Worm (Caenorhabditis elegans) whole organism, young adult: ENCODE measurements around the gene str-125.

ENCODE experiments used
- B0019.2 ChIP-seq: fragments of 200-800 bp; sonication (Bioruptor generic); conservative IDR thresholded peaks from 2 replicates; pipeline ENCODE4 v1.3.6; 2022; ENCODE audit warnings: missing genetic modification reagents, missing genetic modification characterization, missing compliant biosample characterization
- B0336.3 ChIP-seq: fragments of 200-800 bp; sonication (Bioruptor generic); IDR thresholded peaks from 2 replicates; pipeline ENCODE4 v1.3.6; 2022; ENCODE audit warnings: missing genetic modification characterization, missing compliant biosample characterization
- F10E7.11 ChIP-seq: sonication (generic microtip); optimal IDR thresholded peaks from 2 replicates; lab custom pipeline; 2017; ENCODE audit warnings: mild to moderate bottlenecking, missing genetic modification characterization, moderate library complexity, missing compliant biosample characterization
- F22D6.2 ChIP-seq: sonication (generic microtip); optimal IDR thresholded peaks from 2 replicates; lab custom pipeline; 2016; ENCODE audit warnings: mild to moderate bottlenecking, missing genetic modification characterization, missing compliant biosample characterization
- F39B2.1 ChIP-seq: fragments of 200-800 bp; sonication (Bioruptor generic); IDR thresholded peaks from 2 replicates; pipeline ENCODE4 v1.3.6; 2022; ENCODE audit warnings: missing genetic modification reagents, missing genetic modification characterization, missing compliant biosample characterization
- F52B5.7 ChIP-seq: sonication (generic microtip); optimal IDR thresholded peaks from 2 replicates; lab custom pipeline; 2016; ENCODE audit warnings: mild to moderate bottlenecking, missing genetic modification characterization, missing compliant biosample characterization
- K11D2.4 ChIP-seq: fragments of 200-800 bp; sonication (Bioruptor generic); IDR thresholded peaks from 2 replicates; pipeline ENCODE4 v1.3.6; 2022; ENCODE audit warnings: missing genetic modification reagents, missing genetic modification characterization, missing compliant biosample characterization
- ZK185.1 ChIP-seq: sonication (generic microtip); optimal IDR thresholded peaks from 2 replicates; lab custom pipeline; 2016; ENCODE audit warnings: mild to moderate bottlenecking, missing genetic modification characterization, missing compliant biosample characterization; ENCODE audit not compliant: poor library complexity, severe bottlenecking
- aptf-2 ChIP-seq: fragments of 200-800 bp; sonication (Bioruptor generic); conservative IDR thresholded peaks from 2 replicates; pipeline ENCODE4 v1.3.6; 2022; ENCODE audit warnings: missing genetic modification reagents, missing genetic modification characterization, missing compliant biosample characterization
- ceh-100 ChIP-seq: fragments of 200-800 bp; sonication (Bioruptor generic); IDR thresholded peaks from 2 replicates; pipeline ENCODE4 v1.3.6; 2022; ENCODE audit warnings: missing genetic modification reagents, missing genetic modification characterization, missing compliant biosample characterization
- ceh-91 ChIP-seq: fragments of 200-800 bp; sonication (Bioruptor generic); IDR thresholded peaks from 2 replicates; pipeline ENCODE4 v1.3.6; 2022; ENCODE audit warnings: missing genetic modification reagents, missing genetic modification characterization, missing compliant biosample characterization
- efl-1 ChIP-seq: fragments of 150-350 bp; optimal IDR thresholded peaks from 2 replicates; lab custom pipeline; 2014; ENCODE audit warnings: missing biosample characterization, missing genetic modification reagents, missing genetic modification characterization
- egrh-3 ChIP-seq: fragments of 200-800 bp; sonication (Bioruptor generic); IDR thresholded peaks from 2 replicates; pipeline ENCODE4 v1.3.6; 2022; ENCODE audit warnings: missing genetic modification reagents, missing genetic modification characterization, missing compliant biosample characterization
- ekl-4 ChIP-seq: fragments of 200-800 bp; sonication (Bioruptor generic); IDR thresholded peaks from 2 replicates; pipeline ENCODE4 v1.3.6; 2022; ENCODE audit warnings: missing genetic modification reagents, missing genetic modification characterization, missing compliant biosample characterization
- hlh-12 ChIP-seq: sonication (generic microtip); optimal IDR thresholded peaks from 2 replicates; lab custom pipeline; 2016; ENCODE audit warnings: missing genetic modification characterization, missing compliant biosample characterization
- hlh-26 ChIP-seq: fragments of 200-800 bp; sonication (Bioruptor generic); conservative IDR thresholded peaks from 2 replicates; pipeline ENCODE4 v1.3.6; 2022; ENCODE audit warnings: missing genetic modification reagents, missing genetic modification characterization, missing compliant biosample characterization
- hmg-1.2 ChIP-seq: fragments of 200-800 bp; sonication (Bioruptor generic); IDR thresholded peaks from 2 replicates; pipeline ENCODE4 v1.3.6; 2022; ENCODE audit warnings: missing genetic modification reagents, missing genetic modification characterization, missing compliant biosample characterization
- lag-1 ChIP-seq: fragments of 200-800 bp; sonication (Bioruptor generic); IDR thresholded peaks from 2 replicates; pipeline ENCODE4 v1.3.6; 2022; ENCODE audit warnings: missing genetic modification reagents, missing genetic modification characterization, missing compliant biosample characterization
- let-526 ChIP-seq: fragments of 200-800 bp; sonication (Bioruptor generic); IDR thresholded peaks from 2 replicates; pipeline ENCODE4 v1.3.6; 2022; ENCODE audit warnings: missing genetic modification reagents, missing genetic modification characterization, missing compliant biosample characterization
- lin-26 ChIP-seq: fragments of 200-800 bp; sonication (Bioruptor generic); IDR thresholded peaks from 2 replicates; pipeline ENCODE4 v1.3.6; 2022; ENCODE audit warnings: missing genetic modification reagents, missing genetic modification characterization, missing compliant biosample characterization
- lin-40 ChIP-seq: sonication (generic microtip); optimal IDR thresholded peaks from 2 replicates; lab custom pipeline; 2016; ENCODE audit warnings: missing genetic modification characterization, mild to moderate bottlenecking, missing compliant biosample characterization, missing genotype, missing genetic modification reagents
- lsl-1 ChIP-seq: fragments of 200-800 bp; sonication (Bioruptor generic); optimal IDR thresholded peaks from 2 replicates; lab custom pipeline; 2018; ENCODE audit warnings: mild to moderate bottlenecking, missing genetic modification characterization, moderate library complexity, missing compliant biosample characterization
- mcd-1 ChIP-seq: fragments of 200-800 bp; sonication (Bioruptor generic); IDR thresholded peaks from 2 replicates; pipeline ENCODE4 v1.3.6; 2022; ENCODE audit warnings: missing genetic modification reagents, missing genetic modification characterization, missing compliant biosample characterization
- nfya-2 ChIP-seq: fragments of 200-800 bp; sonication (Bioruptor generic); IDR thresholded peaks from 2 replicates; pipeline ENCODE4 v1.3.6; 2022; ENCODE audit warnings: missing genetic modification reagents, missing genetic modification characterization, missing compliant biosample characterization
- nhr-80 ChIP-seq: sonication (generic microtip); optimal IDR thresholded peaks from 2 replicates; lab custom pipeline; 2016; ENCODE audit warnings: missing genetic modification characterization, missing compliant biosample characterization
- nhr-90 ChIP-seq: sonication (generic microtip); optimal IDR thresholded peaks from 2 replicates; lab custom pipeline; 2016; ENCODE audit warnings: missing genotype, mild to moderate bottlenecking, missing genetic modification characterization, missing compliant biosample characterization
- rpc-1 ChIP-seq, 2 experiments: fragments of 150-350 bp in 1 of 2; sonication (generic microtip) in 1 of 2; optimal IDR thresholded peaks; 2 replicates each; lab custom pipeline; 2014 to 2018; ENCODE audit warnings: missing biosample characterization in 1 of 2, missing genetic modification characterization in 1 of 2, missing genetic modification reagents in 1 of 2, missing genotype in 1 of 2
- snpc-4 ChIP-seq, 5 experiments: fragments of 150-350 bp in 1 of 5; sonication (generic microtip) in 4 of 5; optimal IDR thresholded peaks; 2 replicates each; lab custom pipeline; 2014 to 2018; ENCODE audit warnings: missing genetic modification characterization in 5 of 5, missing biosample characterization in 3 of 5, antibody characterized with exemption in 2 of 5, mild to moderate bottlenecking in 2 of 5, missing compliant biosample characterization in 2 of 5, missing genotype in 2 of 5, moderate library complexity in 2 of 5, missing genetic modification reagents in 1 of 5
- tlf-1 ChIP-seq: fragments of 200-800 bp; sonication (Bioruptor generic); optimal IDR thresholded peaks from 2 replicates; lab custom pipeline; 2018; ENCODE audit warnings: mild to moderate bottlenecking, missing genetic modification characterization, missing compliant biosample characterization
- unc-62 ChIP-seq: fragments of 150-350 bp; optimal IDR thresholded peaks from 2 replicates; lab custom pipeline; 2014; ENCODE audit warnings: missing biosample characterization, missing genetic modification reagents, missing genetic modification characterization
- zim-3 ChIP-seq: sonication (generic microtip); optimal IDR thresholded peaks from 2 replicates; lab custom pipeline; 2017; ENCODE audit warnings: mild to moderate bottlenecking, missing genetic modification characterization, moderate library complexity, missing compliant biosample characterization
- ztf-18 ChIP-seq: sonication (generic microtip); optimal IDR thresholded peaks from 2 replicates; lab custom pipeline; 2016; ENCODE audit warnings: missing genotype, mild to moderate bottlenecking, missing genetic modification characterization, missing compliant biosample characterization
- ztf-22 ChIP-seq: fragments of 200-800 bp; sonication (Bioruptor generic); optimal IDR thresholded peaks from 2 replicates; lab custom pipeline; 2018; ENCODE audit warnings: mild to moderate bottlenecking, missing genetic modification characterization, moderate library complexity, missing compliant biosample characterization
- ztf-25 ChIP-seq: fragments of 200-800 bp; sonication (Bioruptor generic); IDR thresholded peaks from 2 replicates; pipeline ENCODE4 v1.3.6; 2022; ENCODE audit warnings: missing genetic modification reagents, missing genetic modification characterization, missing compliant biosample characterization
- ztf-3 ChIP-seq: fragments of 200-800 bp; sonication (Bioruptor generic); optimal IDR thresholded peaks from 2 replicates; lab custom pipeline; 2018; ENCODE audit warnings: mild to moderate bottlenecking, missing genetic modification characterization, missing compliant biosample characterization
- ztf-6 ChIP-seq: fragments of 200-800 bp; sonication (Bioruptor generic); IDR thresholded peaks from 2 replicates; pipeline ENCODE4 v1.3.6; 2022; ENCODE audit warnings: missing genetic modification reagents, missing genetic modification characterization, missing compliant biosample characterization

Gene str-125

DNA sequence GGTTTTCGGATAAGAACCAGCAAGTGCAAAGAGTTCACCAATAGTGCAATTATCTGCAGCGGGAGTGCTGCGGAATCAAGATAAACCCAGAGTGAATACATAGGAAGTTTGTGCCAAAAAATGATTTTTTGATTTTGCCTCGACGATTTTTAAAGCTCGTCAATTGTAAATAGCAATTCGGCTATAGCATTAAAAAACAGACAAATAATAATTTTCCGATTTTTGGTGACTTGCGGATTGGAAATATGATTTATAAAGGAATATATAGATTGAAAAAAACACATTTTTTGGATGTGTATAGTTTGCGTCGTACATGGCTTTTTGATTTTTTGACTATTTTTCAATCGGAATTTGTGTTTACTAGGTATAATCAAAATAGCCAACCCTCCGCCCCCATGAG lies 4.0 kb upstream of the str-125 start, which contains the start of gene srw-20:
srw-20 (minus strand) TSS at position 101 of the 400 bp plus-strand sequence.
- TF ChIP-seq ekl-4: no peak
- no peak for TF ChIP-seq F52B5.7 (tag; lab: Kevin White, UChicago)
- no peak for TF ChIP-seq zim-3
- no peak for TF ChIP-seq egrh-3
- TF ChIP-seq ZK185.1: no peak
- TF ChIP-seq hlh-26: no peak
- TF ChIP-seq lin-26 (GFP tag; lab: Robert Waterston, UW): no peak
- TF ChIP-seq lin-40 (tag; lab: Kevin White, UChicago): no peak
- no peak for TF ChIP-seq lag-1 (GFP tag; lab: Robert Waterston, UW)
- no peak for TF ChIP-seq B0336.3 (GFP tag; lab: Robert Waterston, UW)
- TF ChIP-seq rpc-1 (optimal IDR thresholded peaks at IDR 0.05; lab: Kevin White, UChicago): no peak
- TF ChIP-seq rpc-1 (tag; optimal IDR thresholded peaks at IDR 0.05; lab: Kevin White, UChicago): no peak

ce11 chrV:17077889-17078288 lies 2.1 kb upstream of the str-125 start, which contains the start of gene T05E12.3:
Gene T05E12.3 (minus strand): TSS chrV:17077989.
- no peak for TF ChIP-seq ceh-100 (GFP tag; lab: Robert Waterston, UW)
- no peak for TF ChIP-seq tlf-1 (GFP tag; lab: Kevin White, UChicago)
- TF ChIP-seq ztf-18: no peak
- no peak for TF ChIP-seq lsl-1 (GFP tag; lab: Kevin White, UChicago)
- TF ChIP-seq nfya-2 (GFP tag; lab: Robert Waterston, UW): no peak
- no peak for TF ChIP-seq aptf-2 (GFP tag; lab: Robert Waterston, UW)
- no peak for TF ChIP-seq nhr-90
- TF ChIP-seq snpc-4 (GFP tag; optimal IDR thresholded peaks at IDR 0.05; lab: Kevin White, UChicago): no peak
- peak in 1 of 4 experiments; percentile 50 for TF ChIP-seq snpc-4 (tag; optimal IDR thresholded peaks at IDR 0.05; lab: Kevin White, UChicago)
- no peak for TF ChIP-seq egrh-3
- no peak for TF ChIP-seq let-526 (GFP tag; lab: Robert Waterston, UW)
- no peak for TF ChIP-seq ztf-22
- peak; percentile 42 for TF ChIP-seq nhr-80 (tag; lab: Kevin White, UChicago)
- TF ChIP-seq F22D6.2 (tag; lab: Kevin White, UChicago): no peak
- TF ChIP-seq, all 124 proteins: peak for 2

DNA sequence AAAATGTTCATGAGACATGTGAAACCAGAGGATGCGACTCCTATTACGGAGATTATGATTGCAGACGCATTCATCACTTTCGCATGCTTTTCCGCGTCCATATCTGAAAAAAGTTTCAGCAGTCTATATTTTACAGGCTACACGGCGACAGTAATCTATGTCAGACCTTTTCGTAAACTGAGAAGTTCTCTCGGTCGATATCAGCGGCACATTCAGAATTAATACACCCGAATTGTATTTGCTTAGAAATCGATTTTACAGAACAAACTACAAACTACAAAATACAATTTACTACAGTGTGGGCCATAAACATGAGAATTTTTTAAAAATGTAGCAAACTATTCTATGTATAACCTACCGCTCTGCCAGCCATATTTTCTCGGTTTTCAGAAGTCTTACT lies 4.2 kb downstream of the str-125 start, which contains the start of gene srbc-14:
srbc-14 (minus strand) TSS at position 101 of the 400 bp plus-strand sequence.
- TF ChIP-seq unc-62 (GFP tag; lab: Kevin White, UChicago): no peak
- no peak for TF ChIP-seq mcd-1
- TF ChIP-seq B0019.2 (GFP tag; lab: Robert Waterston, UW): no peak
- TF ChIP-seq F39B2.1 (GFP tag; lab: Robert Waterston, UW): no peak
- TF ChIP-seq hmg-1.2: no peak
- no peak for TF ChIP-seq efl-1 (GFP tag; lab: Kevin White, UChicago)
- TF ChIP-seq ekl-4: no peak
- no peak for TF ChIP-seq ceh-91 (GFP tag; lab: Robert Waterston, UW)
- TF ChIP-seq ztf-25: no peak
- TF ChIP-seq ztf-6 (GFP tag; lab: Robert Waterston, UW): no peak
- no peak for TF ChIP-seq hlh-12 (tag; lab: Kevin White, UChicago)
- no peak for TF ChIP-seq F10E7.11
- TF ChIP-seq ztf-3 (GFP tag; lab: Kevin White, UChicago): no peak
- no peak for TF ChIP-seq aptf-2 (GFP tag; lab: Robert Waterston, UW)
- TF ChIP-seq K11D2.4 (GFP tag; lab: Robert Waterston, UW): no peak
- no peak for TF ChIP-seq lin-40 (tag; lab: Kevin White, UChicago)
- TF ChIP-seq tlf-1 (GFP tag; lab: Kevin White, UChicago): no peak
